Fruit fly (Drosophila melanogaster) whole organism, embryonic: ENCODE results near the gene spz5.

Experiments
- Atf-2 ChIP-seq: fragments of 200-800 bp; sonication (Bioruptor generic); optimal IDR thresholded peaks from 2 replicates; lab custom pipeline; 2016; ENCODE audit warnings: missing biosample characterization, missing genetic modification characterization
- CG11456 ChIP-seq: fragments of 200-800 bp; sonication (Bioruptor generic); IDR thresholded peaks from 3 replicates; pipeline ENCODE4 v1.3.6; 2022; ENCODE audit warnings: missing biosample characterization, missing genetic modification characterization
- CG12659 ChIP-seq: fragments of 200-800 bp; sonication (Bioruptor generic); optimal IDR thresholded peaks from 3 replicates; lab custom pipeline; 2017; ENCODE audit warnings: mild to moderate bottlenecking, missing biosample characterization, missing genetic modification reagents, missing genetic modification characterization
- CG12744 ChIP-seq: fragments of 200-800 bp; sonication (Bioruptor generic); optimal IDR thresholded peaks from 2 replicates; lab custom pipeline; 2016; ENCODE audit warnings: missing biosample characterization, missing genetic modification characterization
- CG13894 ChIP-seq: fragments of 200-800 bp; sonication (Bioruptor generic); optimal IDR thresholded peaks from 3 replicates; lab custom pipeline; 2018; ENCODE audit warnings: missing biosample characterization, mild to moderate bottlenecking, missing genetic modification characterization, moderate library complexity
- CG1602 ChIP-seq: fragments of 200-800 bp; sonication (Bioruptor generic); optimal IDR thresholded peaks from 3 replicates; lab custom pipeline; 2016; ENCODE audit warnings: missing biosample characterization, missing genetic modification characterization
- CG17385 ChIP-seq: fragments of 200-800 bp; sonication (Bioruptor generic); optimal IDR thresholded peaks from 3 replicates; lab custom pipeline; 2018; ENCODE audit warnings: missing biosample characterization, mild to moderate bottlenecking, missing genetic modification characterization
- CG17829 ChIP-seq: fragments of 200-800 bp; optimal IDR thresholded peaks from 2 replicates; lab custom pipeline; 2019; ENCODE audit warnings: missing biosample characterization, mild to moderate bottlenecking, missing genetic modification characterization, moderate library complexity
- CG18262 ChIP-seq: fragments of 200-800 bp; optimal IDR thresholded peaks from 3 replicates; lab custom pipeline; 2019; ENCODE audit warnings: missing biosample characterization, mild to moderate bottlenecking, missing genetic modification characterization, moderate library complexity
- CG2116 ChIP-seq: fragments of 200-800 bp; sonication (Bioruptor generic); optimal IDR thresholded peaks from 3 replicates; lab custom pipeline; 2018; ENCODE audit warnings: missing biosample characterization, mild to moderate bottlenecking, missing genetic modification characterization
- CG34224 ChIP-seq: fragments of 200-800 bp; sonication (Bioruptor generic); IDR thresholded peaks from 3 replicates; pipeline ENCODE4 v1.3.6; 2022; ENCODE audit warnings: missing biosample characterization, missing genetic modification characterization; ENCODE audit not compliant: partially characterized antibody
- CG4820 ChIP-seq: fragments of 200-800 bp; sonication (Bioruptor generic); optimal IDR thresholded peaks from 3 replicates; lab custom pipeline; 2016; ENCODE audit warnings: missing biosample characterization, missing genetic modification characterization
- CG7745 ChIP-seq: fragments of 200-800 bp; sonication (Bioruptor generic); optimal IDR thresholded peaks from 2 replicates; lab custom pipeline; 2018; ENCODE audit warnings: missing biosample characterization, mild to moderate bottlenecking, missing genetic modification characterization, moderate library complexity
- CG7786 ChIP-seq: fragments of 200-800 bp; sonication (Bioruptor generic); optimal IDR thresholded peaks from 2 replicates; lab custom pipeline; 2016; ENCODE audit warnings: missing biosample characterization, missing genetic modification characterization
- CG9817 ChIP-seq: fragments of 200-800 bp; sonication (Bioruptor generic); optimal IDR thresholded peaks from 2 replicates; lab custom pipeline; 2018; ENCODE audit warnings: missing biosample characterization, mild to moderate bottlenecking, missing genetic modification characterization, moderate library complexity
- Chrac-16 ChIP-seq: fragments of 200-800 bp; sonication (Bioruptor generic); optimal IDR thresholded peaks from 3 replicates; lab custom pipeline; 2016; ENCODE audit warnings: missing biosample characterization, missing genetic modification characterization
- Dip3 ChIP-seq: fragments of 200-800 bp; sonication (Bioruptor generic); optimal IDR thresholded peaks from 3 replicates; lab custom pipeline; 2016; ENCODE audit warnings: missing biosample characterization, missing genetic modification characterization
- Dp ChIP-seq: fragments of 200-800 bp; sonication (Bioruptor generic); optimal IDR thresholded peaks from 2 replicates; lab custom pipeline; 2018; ENCODE audit warnings: missing biosample characterization, mild to moderate bottlenecking, missing genetic modification characterization, moderate library complexity
- E2f1 ChIP-seq: fragments of 200-800 bp; sonication (Bioruptor generic); IDR thresholded peaks from 2 replicates; pipeline ENCODE4 v1.3.6; 2022; ENCODE audit warnings: missing biosample characterization, missing genetic modification characterization
- ERR ChIP-seq: fragments of 200-800 bp; sonication (Bioruptor generic); optimal IDR thresholded peaks from 2 replicates; lab custom pipeline; 2016; ENCODE audit warnings: missing biosample characterization, missing genetic modification characterization
- Fer1 ChIP-seq: fragments of 200-800 bp; sonication (Bioruptor generic); optimal IDR thresholded peaks from 2 replicates; lab custom pipeline; 2017; ENCODE audit warnings: missing biosample characterization, mild to moderate bottlenecking, missing genetic modification characterization
- H2.0 ChIP-seq: fragments of 200-800 bp; sonication (Bioruptor generic); IDR thresholded peaks from 2 replicates; pipeline ENCODE4 v1.3.6; 2022; ENCODE audit warnings: missing biosample characterization, missing genetic modification characterization
- Hmr ChIP-seq: fragments of 200-800 bp; sonication (Bioruptor generic); optimal IDR thresholded peaks from 3 replicates; lab custom pipeline; 2017; ENCODE audit warnings: mild to moderate bottlenecking, missing biosample characterization, missing genetic modification reagents, missing genetic modification characterization
- Jarid2 ChIP-seq: fragments of 200-800 bp; sonication (Bioruptor generic); optimal IDR thresholded peaks from 3 replicates; lab custom pipeline; 2017; ENCODE audit warnings: mild to moderate bottlenecking, missing biosample characterization, missing genetic modification reagents, missing genetic modification characterization
- Mad ChIP-seq: fragments of 200-800 bp; sonication (Bioruptor generic); optimal IDR thresholded peaks from 2 replicates; lab custom pipeline; 2016; ENCODE audit warnings: missing biosample characterization, missing genetic modification characterization
- Nf-YC ChIP-seq: fragments of 200-800 bp; optimal IDR thresholded peaks from 3 replicates; lab custom pipeline; 2019; ENCODE audit warnings: missing biosample characterization, mild to moderate bottlenecking, missing genetic modification characterization, moderate library complexity
- Oli ChIP-seq: fragments of 200-800 bp; sonication (Bioruptor generic); optimal IDR thresholded peaks from 2 replicates; lab custom pipeline; 2018; ENCODE audit warnings: missing biosample characterization, mild to moderate bottlenecking, missing genetic modification characterization, moderate library complexity
- Six4 ChIP-seq: fragments of 200-800 bp; sonication (Bioruptor generic); optimal IDR thresholded peaks from 2 replicates; lab custom pipeline; 2016; ENCODE audit warnings: missing biosample characterization, missing genetic modification characterization
- Tbp ChIP-seq: fragments of >200 bp; optimal IDR thresholded peaks from 2 replicates; lab custom pipeline; 2018; ENCODE audit warnings: missing biosample characterization, missing genetic modification characterization
- bab2 ChIP-seq: fragments of 200-800 bp; sonication (Bioruptor generic); optimal IDR thresholded peaks from 2 replicates; lab custom pipeline; 2016; ENCODE audit warnings: missing biosample characterization, missing genetic modification characterization
- btn ChIP-seq: fragments of 200-800 bp; sonication (Bioruptor generic); optimal IDR thresholded peaks from 2 replicates; lab custom pipeline; 2016; ENCODE audit warnings: missing biosample characterization, missing genetic modification characterization
- cad ChIP-seq: fragments of >200 bp; optimal IDR thresholded peaks from 2 replicates; lab custom pipeline; 2017; ENCODE audit warnings: missing biosample characterization, missing genetic modification characterization
- ci ChIP-seq: fragments of 200-800 bp; sonication (Bioruptor generic); IDR thresholded peaks from 3 replicates; pipeline ENCODE4 v1.3.6; 2022; ENCODE audit warnings: missing biosample characterization, missing genetic modification characterization
- eyg ChIP-seq: fragments of 200-800 bp; sonication (Bioruptor generic); optimal IDR thresholded peaks from 3 replicates; lab custom pipeline; 2016; ENCODE audit warnings: missing biosample characterization, missing genetic modification characterization
- fd96Cb ChIP-seq: fragments of 200-800 bp; sonication (Bioruptor generic); optimal IDR thresholded peaks from 2 replicates; lab custom pipeline; 2018; ENCODE audit warnings: missing biosample characterization, mild to moderate bottlenecking, missing genetic modification characterization, moderate library complexity
- knrl ChIP-seq: fragments of 200-800 bp; sonication (Bioruptor generic); IDR thresholded peaks from 3 replicates; pipeline ENCODE4 v1.3.6; 2022; ENCODE audit warnings: missing biosample characterization, missing genetic modification characterization; ENCODE audit not compliant: partially characterized antibody
- mirr ChIP-seq: fragments of 200-800 bp; sonication (Bioruptor generic); optimal IDR thresholded peaks from 3 replicates; lab custom pipeline; 2018; ENCODE audit warnings: missing biosample characterization, mild to moderate bottlenecking, missing genetic modification characterization
- p53 ChIP-seq: fragments of 200-800 bp; sonication (Bioruptor generic); optimal IDR thresholded peaks from 2 replicates; lab custom pipeline; 2016; ENCODE audit warnings: missing biosample characterization, missing genetic modification characterization
- pho ChIP-seq: fragments of 200-800 bp; sonication (Bioruptor generic); optimal IDR thresholded peaks from 2 replicates; lab custom pipeline; 2016; ENCODE audit warnings: missing biosample characterization, missing genetic modification characterization
- prd ChIP-seq, 3 experiments: fragments of >200 bp in 2 of 3; fragments of 200-800 bp in 1 of 3; sonication (Bioruptor generic) in 1 of 3; optimal IDR thresholded peaks in 2 of 3; IDR thresholded peaks in 1 of 3; 2 replicates in 2 of 3; 3 replicates in 1 of 3; pipeline versions ENCODE4 v1.3.6 to Lab custom; 2017 to 2022; ENCODE audit warnings: missing biosample characterization in 1 of 3, missing genetic modification characterization in 1 of 3
- rib ChIP-seq: fragments of 200-800 bp; sonication (Bioruptor generic); IDR thresholded peaks from 2 replicates; pipeline ENCODE4 v1.3.6; 2022; ENCODE audit warnings: missing biosample characterization, missing genetic modification characterization
- ro ChIP-seq: fragments of 200-800 bp; sonication (Bioruptor generic); IDR thresholded peaks from 2 replicates; pipeline ENCODE4 v1.3.6; 2022; ENCODE audit warnings: missing biosample characterization, missing genetic modification characterization
- schlank ChIP-seq: fragments of 200-800 bp; sonication (Bioruptor generic); optimal IDR thresholded peaks from 2 replicates; lab custom pipeline; 2018; ENCODE audit warnings: missing biosample characterization, mild to moderate bottlenecking, missing genetic modification characterization
- slbo ChIP-seq: fragments of 200-800 bp; sonication (Bioruptor generic); IDR thresholded peaks from 2 replicates; pipeline ENCODE4 v1.3.6; 2022; ENCODE audit warnings: missing biosample characterization, missing genetic modification characterization
- slp2 ChIP-seq: fragments of 200-800 bp; sonication (Bioruptor generic); optimal IDR thresholded peaks from 2 replicates; lab custom pipeline; 2016; ENCODE audit warnings: missing biosample characterization, missing genetic modification characterization
- tgo ChIP-seq: fragments of 200-800 bp; sonication (Bioruptor generic); IDR thresholded peaks from 3 replicates; pipeline ENCODE4 v1.3.6; 2022; ENCODE audit warnings: missing biosample characterization, missing genetic modification characterization
- tna ChIP-seq: fragments of 200-800 bp; sonication (Bioruptor generic); IDR thresholded peaks from 2 replicates; pipeline ENCODE4 v1.3.6; 2022; ENCODE audit warnings: missing biosample characterization, missing genetic modification characterization; ENCODE audit not compliant: partially characterized antibody
- toy ChIP-seq: fragments of 200-800 bp; sonication (Bioruptor generic); IDR thresholded peaks from 2 replicates; pipeline ENCODE4 v1.3.6; 2022; ENCODE audit warnings: missing biosample characterization, missing genetic modification characterization
- tx ChIP-seq: fragments of 200-800 bp; sonication (Bioruptor generic); optimal IDR thresholded peaks from 2 replicates; lab custom pipeline; 2016; ENCODE audit warnings: missing biosample characterization, missing genetic modification characterization
- vfl ChIP-seq: fragments of 200-800 bp; sonication (Bioruptor generic); optimal IDR thresholded peaks from 2 replicates; lab custom pipeline; 2016; ENCODE audit warnings: missing biosample characterization, missing genetic modification characterization
- yki ChIP-seq: fragments of >200 bp; optimal IDR thresholded peaks from 3 replicates; lab custom pipeline; 2018

spz5 gene

DNA sequence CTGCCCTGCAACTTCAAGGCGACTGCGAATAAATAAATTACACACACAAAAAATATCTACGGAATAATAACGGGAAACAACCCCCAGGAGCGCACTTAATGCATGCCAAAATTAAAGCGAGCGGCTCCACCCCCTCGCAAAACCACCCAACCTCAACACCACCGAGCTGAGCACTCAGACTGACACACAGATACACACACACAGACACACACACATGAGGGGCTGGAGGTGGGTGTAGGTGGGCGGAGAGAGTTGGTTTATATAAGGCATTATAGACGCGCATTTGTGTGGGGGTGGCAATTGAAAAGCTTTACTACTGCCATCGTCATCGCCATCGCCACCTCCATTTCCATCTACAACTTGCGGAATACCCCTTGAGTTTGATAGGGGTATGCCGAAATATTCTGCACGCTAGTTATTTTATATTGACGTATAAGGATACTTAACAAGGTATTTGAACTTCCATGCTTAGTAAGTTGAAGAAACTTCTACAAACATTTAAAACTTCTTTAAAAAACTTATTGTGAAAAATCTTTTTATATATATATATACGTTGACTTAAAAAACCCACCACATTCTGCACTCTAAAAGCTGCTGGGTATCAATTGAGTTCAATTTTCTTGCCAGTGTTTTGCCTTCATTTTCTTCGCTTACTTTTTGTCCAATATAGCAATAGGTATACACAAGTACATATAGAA lies 46.9 kb downstream of the spz5 start (continued):
- TF ChIP-seq ci (no peak), p53 (no peak), tgo (GFP tag; lab: Robert Waterston, UW) (peak; percentile 31; the same call in 1 of the 3 replicates), Jarid2 (GFP tag; lab: Kevin White, UChicago) (no peak), Hmr (GFP tag; lab: Kevin White, UChicago) (peak; percentile 67), CG13894 (tag; lab: Kevin White, UChicago) (peak; percentile 53), CG2116 (GFP tag; lab: Kevin White, UChicago) (no peak), bab2 (GFP tag; lab: Kevin White, UChicago) (no peak), Mad (no peak), Chrac-16 (GFP tag; lab: Kevin White, UChicago) (no peak), ERR (GFP tag; lab: Kevin White, UChicago) (no peak), CG7745 (no peak), btn (GFP tag; lab: Kevin White, UChicago) (no peak), tx (no peak), Oli (peak; percentile 60), Tbp (GFP tag; lab: Kevin White, UChicago) (no peak), yki (lab: Kevin White, UChicago) (no peak), CG34224 (no peak), CG4820 (GFP tag; lab: Kevin White, UChicago) (no peak), eyg (GFP tag; lab: Kevin White, UChicago) (no peak), slbo (peak; percentile 59), Atf-2 (no peak), Six4 (GFP tag; lab: Kevin White, UChicago) (no peak), prd (optimal IDR thresholded peaks at IDR 0.05; lab: Kevin White, UChicago) (no peak), prd (GFP tag; IDR thresholded peaks at IDR 0.05; lab: Robert Waterston, UW) (peak; percentile 55; the same call in 2 of the 3 replicates), fd96Cb (tag; lab: Kevin White, UChicago) (peak; percentile 31), CG11456 (GFP tag; lab: Robert Waterston, UW) (no peak), rib (GFP tag; lab: Robert Waterston, UW) (peak; percentile 53; the same call in 1 of the 2 replicates), vfl (GFP tag; lab: Kevin White, UChicago) (no peak), CG12659 (GFP tag; lab: Kevin White, UChicago) (peak; percentile 52), Fer1 (GFP tag; lab: Kevin White, UChicago) (peak; percentile 76), CG17385 (GFP tag; lab: Kevin White, UChicago) (peak; percentile 47), slp2 (GFP tag; lab: Kevin White, UChicago) (no peak), CG1602 (no peak), Dip3 (GFP tag; lab: Kevin White, UChicago) (no peak), Dp (GFP tag; lab: Kevin White, UChicago) (no peak), ro (GFP tag; lab: Robert Waterston, UW) (no peak), pho (GFP tag; lab: Kevin White, UChicago) (no peak), E2f1 (GFP tag; lab: Robert Waterston, UW) (no peak), H2.0 (GFP tag; lab: Robert Waterston, UW) (peak; percentile 23; the same call in 1 of the 2 replicates), cad (no peak), Nf-YC (tag; lab: Kevin White, UChicago) (peak; percentile 40), toy (no peak), tna (GFP tag; lab: Robert Waterston, UW) (no peak), CG17829 (peak; percentile 29), CG12744 (GFP tag; lab: Kevin White, UChicago) (no peak), knrl (GFP tag; lab: Robert Waterston, UW) (no peak), CG18262 (tag; lab: Kevin White, UChicago) (peak; percentile 58), CG7786 (GFP tag; lab: Kevin White, UChicago) (no peak), schlank (no peak), CG9817 (tag; lab: Kevin White, UChicago) (peak; percentile 51), mirr (GFP tag; lab: Kevin White, UChicago) (no peak)
